Worm (Caenorhabditis elegans) whole organism, L1 larva: ENCODE results near the gene F21C10.1.

Experiments
- ama-1 ChIP-seq: fragments of 150-350 bp; optimal IDR thresholded peaks from 2 replicates; lab custom pipeline; 2014
- elt-3 ChIP-seq, 6 experiments: fragments of 150-350 bp in 1 of 6; sonication (generic microtip); optimal IDR thresholded peaks; 2 replicates each; lab custom pipeline; 2017 to 2018; ENCODE audit warnings: missing biosample characterization in 6 of 6, missing genetic modification characterization in 6 of 6, inconsistent platforms in 1 of 6
- ets-5 ChIP-seq: fragments of 200-800 bp; sonication (Bioruptor generic); IDR thresholded peaks from 2 replicates; pipeline ENCODE4 v1.3.6; 2022; ENCODE audit warnings: missing genetic modification characterization, missing compliant biosample characterization
- lin-35 ChIP-seq, 2 experiments: fragments of 150-350 bp; optimal IDR thresholded peaks; 2 replicates each; lab custom pipeline; 2014; ENCODE audit warnings: missing biosample characterization in 2 of 2, missing genetic modification characterization in 2 of 2, missing genetic modification reagents in 2 of 2
- lin-39 ChIP-seq: fragments of 150-350 bp; optimal IDR thresholded peaks from 2 replicates; lab custom pipeline; 2014; ENCODE audit warnings: missing biosample characterization, missing genetic modification reagents, missing genetic modification characterization
- lir-3 ChIP-seq: sonication (generic microtip); optimal IDR thresholded peaks from 2 replicates; lab custom pipeline; 2016; ENCODE audit warnings: mild to moderate bottlenecking, missing genetic modification characterization, moderate library complexity, missing compliant biosample characterization; ENCODE audit not compliant: poor library complexity
- nhr-237 ChIP-seq: fragments of 150-350 bp; optimal IDR thresholded peaks from 2 replicates; lab custom pipeline; 2014; ENCODE audit warnings: missing biosample characterization, missing genetic modification characterization
- ztf-4 ChIP-seq: fragments of 150-350 bp; optimal IDR thresholded peaks from 2 replicates; lab custom pipeline; 2014; ENCODE audit warnings: missing biosample characterization, missing genetic modification characterization

DNA sequence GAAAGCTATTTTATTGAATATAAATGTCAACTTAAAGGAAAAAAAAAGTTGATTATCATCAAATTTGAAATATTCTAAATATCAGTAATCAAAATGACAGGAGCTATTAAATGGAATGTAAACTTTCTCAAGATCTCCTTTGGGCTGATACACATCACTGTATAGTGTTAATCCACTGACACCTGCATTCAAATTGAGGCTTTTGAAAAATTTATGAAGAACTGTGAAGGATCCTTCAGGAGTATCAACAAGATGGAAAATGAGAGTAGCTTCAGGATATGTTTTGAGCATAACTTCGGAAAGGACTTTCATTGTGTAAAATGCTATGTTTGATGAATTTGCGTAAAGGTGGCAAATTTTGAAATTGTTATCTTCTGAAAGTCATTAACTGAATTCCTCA is 34.9 kb upstream of the F21C10.1 start:
- TF ChIP-seq nhr-237 (tag; lab: Kevin White, UChicago) (no peak), ets-5 (no peak), ama-1 (lab: Kevin White, UChicago) (no peak), ztf-4 (tag; lab: Kevin White, UChicago) (no peak), lin-39 (no peak), lir-3 (peak; percentile 44), elt-3 (tag; optimal IDR thresholded peaks at IDR 0.05; lab: Kevin White, UChicago) (no peak), lin-35 (GFP tag; optimal IDR thresholded peaks at IDR 0.05; lab: Kevin White, UChicago) (peak in 1 of 2 experiments; percentile 24)
